Worm (Caenorhabditis elegans) whole organism, late embryonic: Measurements from ENCODE around the gene ZK757.1.
A peak's percentile ranks its signal among the peaks of the same experiment; 100 is the strongest.

Source experiments
- C08G9.2 ChIP-seq: sonication (generic microtip); optimal IDR thresholded peaks from 2 replicates; lab custom pipeline; 2016; ENCODE audit warnings: mild to moderate bottlenecking, missing genetic modification characterization, moderate library complexity, missing compliant biosample characterization
- C38D4.7 ChIP-seq: fragments of 200-800 bp; sonication (Bioruptor generic); optimal IDR thresholded peaks from 2 replicates; lab custom pipeline; 2018; ENCODE audit warnings: mild to moderate bottlenecking, missing genetic modification characterization, moderate library complexity, missing compliant biosample characterization
- F13H6.1 ChIP-seq: sonication (generic microtip); optimal IDR thresholded peaks from 2 replicates; lab custom pipeline; 2016; ENCODE audit warnings: missing genetic modification characterization, missing compliant biosample characterization
- ahr-1 ChIP-seq: sonication (generic microtip); optimal IDR thresholded peaks from 2 replicates; lab custom pipeline; 2016; ENCODE audit warnings: missing genetic modification characterization, missing compliant biosample characterization
- ceh-14 ChIP-seq: sonication (generic microtip); optimal IDR thresholded peaks from 2 replicates; lab custom pipeline; 2016; ENCODE audit warnings: missing genotype, missing genetic modification characterization, missing compliant biosample characterization
- ceh-18 ChIP-seq: sonication (generic microtip); optimal IDR thresholded peaks from 2 replicates; lab custom pipeline; 2016; ENCODE audit warnings: missing genetic modification characterization, missing compliant biosample characterization
- ceh-2 ChIP-seq: sonication (generic microtip); optimal IDR thresholded peaks from 2 replicates; lab custom pipeline; 2016; ENCODE audit warnings: missing genotype, missing genetic modification characterization, missing compliant biosample characterization
- ceh-31 ChIP-seq: sonication (generic microtip); optimal IDR thresholded peaks from 2 replicates; lab custom pipeline; 2016; ENCODE audit warnings: missing genetic modification characterization, missing compliant biosample characterization
- ceh-34 ChIP-seq: sonication (generic microtip); optimal IDR thresholded peaks from 2 replicates; lab custom pipeline; 2016; ENCODE audit warnings: mild to moderate bottlenecking, missing genetic modification characterization, missing compliant biosample characterization
- ceh-6 ChIP-seq: fragments of 200-800 bp; sonication (Bioruptor generic); optimal IDR thresholded peaks from 2 replicates; lab custom pipeline; 2018; ENCODE audit warnings: mild to moderate bottlenecking, missing genetic modification characterization, missing compliant biosample characterization
- ceh-9 ChIP-seq: sonication (generic microtip); optimal IDR thresholded peaks from 2 replicates; lab custom pipeline; 2016; ENCODE audit warnings: mild to moderate bottlenecking, missing genetic modification characterization, inconsistent platforms, missing compliant biosample characterization
- dmd-4 ChIP-seq: sonication (generic microtip); optimal IDR thresholded peaks from 2 replicates; lab custom pipeline; 2016; ENCODE audit warnings: borderline replicate concordance, missing genetic modification characterization, missing compliant biosample characterization
- elt-2 ChIP-seq: sonication (generic microtip); optimal IDR thresholded peaks from 2 replicates; lab custom pipeline; 2016; ENCODE audit warnings: missing genetic modification reagents, missing genetic modification characterization, missing compliant biosample characterization
- elt-4 ChIP-seq: sonication (generic microtip); optimal IDR thresholded peaks from 2 replicates; lab custom pipeline; 2016; ENCODE audit warnings: missing genetic modification characterization, missing compliant biosample characterization
- ets-4 ChIP-seq: sonication (generic microtip); optimal IDR thresholded peaks from 2 replicates; lab custom pipeline; 2016; ENCODE audit warnings: missing genetic modification characterization, missing compliant biosample characterization
- fax-1 ChIP-seq: sonication (generic microtip); optimal IDR thresholded peaks from 2 replicates; lab custom pipeline; 2016; ENCODE audit warnings: missing genotype, missing genetic modification characterization, missing compliant biosample characterization
- gmeb-2 ChIP-seq: sonication (generic microtip); optimal IDR thresholded peaks from 2 replicates; lab custom pipeline; 2016; ENCODE audit warnings: missing genetic modification characterization, inconsistent platforms, missing compliant biosample characterization
- hlh-13 ChIP-seq: fragments of 200-800 bp; sonication (Bioruptor generic); optimal IDR thresholded peaks from 2 replicates; lab custom pipeline; 2018; ENCODE audit warnings: mild to moderate bottlenecking, missing genetic modification characterization, missing compliant biosample characterization
- hlh-6 ChIP-seq: sonication (generic microtip); optimal IDR thresholded peaks from 2 replicates; lab custom pipeline; 2016; ENCODE audit warnings: missing genotype, missing genetic modification characterization, missing compliant biosample characterization
- hlh-8 ChIP-seq: sonication (generic microtip); optimal IDR thresholded peaks from 2 replicates; lab custom pipeline; 2016; ENCODE audit warnings: missing genotype, missing genetic modification characterization, missing compliant biosample characterization
- madf-2 ChIP-seq: sonication (generic microtip); optimal IDR thresholded peaks from 2 replicates; lab custom pipeline; 2017; ENCODE audit warnings: missing genetic modification characterization, missing compliant biosample characterization
- nfya-1 ChIP-seq: sonication (generic microtip); optimal IDR thresholded peaks from 2 replicates; lab custom pipeline; 2017; ENCODE audit warnings: missing genetic modification characterization, mild to moderate bottlenecking, missing compliant biosample characterization, antibody characterized with exemption, moderate library complexity
- nhr-232 ChIP-seq: sonication (generic microtip); optimal IDR thresholded peaks from 2 replicates; lab custom pipeline; 2016; ENCODE audit warnings: missing genetic modification characterization, missing compliant biosample characterization
- odd-2 ChIP-seq: sonication (generic microtip); optimal IDR thresholded peaks from 2 replicates; lab custom pipeline; 2017; ENCODE audit warnings: antibody characterized with exemption, mild to moderate bottlenecking, missing genetic modification characterization, missing compliant biosample characterization
- pax-1 ChIP-seq: fragments of 150-350 bp; optimal IDR thresholded peaks from 2 replicates; lab custom pipeline; 2014; ENCODE audit warnings: missing biosample characterization, missing genetic modification characterization
- pha-2 ChIP-seq: sonication (generic microtip); optimal IDR thresholded peaks from 2 replicates; lab custom pipeline; 2017; ENCODE audit warnings: mild to moderate bottlenecking, missing genetic modification characterization, missing compliant biosample characterization
- ref-2 ChIP-seq: sonication (generic microtip); optimal IDR thresholded peaks from 2 replicates; lab custom pipeline; 2016; ENCODE audit warnings: missing genetic modification characterization, missing compliant biosample characterization
- rnt-1 ChIP-seq: sonication (generic microtip); optimal IDR thresholded peaks from 2 replicates; lab custom pipeline; 2016; ENCODE audit warnings: missing genetic modification characterization, missing compliant biosample characterization
- sdc-2 ChIP-seq: sonication (generic microtip); optimal IDR thresholded peaks from 2 replicates; lab custom pipeline; 2016; ENCODE audit warnings: missing genotype, missing genetic modification characterization, missing compliant biosample characterization
- sox-2 ChIP-seq: fragments of 200-800 bp; sonication (Bioruptor generic); IDR thresholded peaks from 2 replicates; pipeline ENCODE4 v1.3.6; 2022; ENCODE audit warnings: missing genetic modification reagents, missing genetic modification characterization, missing compliant biosample characterization
- syd-9 ChIP-seq: sonication (generic microtip); optimal IDR thresholded peaks from 2 replicates; lab custom pipeline; 2016; ENCODE audit warnings: mild to moderate bottlenecking, missing genetic modification characterization, moderate library complexity, missing compliant biosample characterization
- tbx-2 ChIP-seq: sonication (generic microtip); optimal IDR thresholded peaks from 2 replicates; lab custom pipeline; 2016; ENCODE audit warnings: missing genetic modification characterization, missing compliant biosample characterization
- tbx-7 ChIP-seq: sonication (generic microtip); optimal IDR thresholded peaks from 2 replicates; lab custom pipeline; 2016; ENCODE audit warnings: missing genotype, missing genetic modification characterization, missing compliant biosample characterization
- ttx-3 ChIP-seq: sonication (generic microtip); optimal IDR thresholded peaks from 2 replicates; lab custom pipeline; 2016; ENCODE audit warnings: missing genetic modification reagents, missing genetic modification characterization, missing compliant biosample characterization
- unc-3 ChIP-seq, 2 experiments: fragments of 200-800 bp in 1 of 2; sonication (Bioruptor generic) in 1 of 2; sonication (generic microtip) in 1 of 2; conservative IDR thresholded peaks in 1 of 2; optimal IDR thresholded peaks in 1 of 2; 2 replicates each; pipeline versions ENCODE4 v1.3.6 to Lab custom; 2016 to 2022; ENCODE audit warnings: missing compliant biosample characterization in 2 of 2, missing genetic modification characterization in 2 of 2, missing genetic modification reagents in 1 of 2
- unc-55 ChIP-seq: sonication (generic microtip); optimal IDR thresholded peaks from 2 replicates; lab custom pipeline; 2017; ENCODE audit warnings: missing biosample characterization, missing genetic modification reagents, missing genetic modification characterization
- unc-86 ChIP-seq: sonication (generic microtip); optimal IDR thresholded peaks from 2 replicates; lab custom pipeline; 2016; ENCODE audit warnings: missing genetic modification characterization, missing compliant biosample characterization
- zip-5 ChIP-seq: sonication (generic microtip); optimal IDR thresholded peaks from 2 replicates; lab custom pipeline; 2016; ENCODE audit warnings: missing genetic modification characterization, missing compliant biosample characterization

ZK757.1 gene

DNA sequence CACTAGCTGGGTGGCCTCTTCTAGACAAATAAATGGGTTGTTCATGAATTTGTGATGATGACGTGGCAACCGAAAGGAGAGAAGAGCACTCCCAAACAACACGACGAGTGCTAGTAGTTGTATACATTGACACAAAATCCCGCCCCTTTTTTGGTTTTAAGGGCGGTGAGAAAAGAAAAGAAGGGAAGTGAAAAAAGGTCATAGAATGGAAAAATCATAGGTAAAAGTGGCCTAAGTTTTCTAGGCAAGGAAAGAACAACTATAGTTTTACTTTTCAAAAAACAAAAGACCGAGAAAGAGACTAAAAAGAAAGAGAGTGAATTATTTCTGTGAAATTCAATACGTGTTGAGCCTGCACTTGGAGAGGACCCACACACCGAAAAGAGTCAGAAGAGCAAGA is 7.9 kb upstream of the ZK757.1 start, which contains the start of gene ZK757.2:
TSS of gene ZK757.2 (minus strand) at position 101 of the 400 bp plus-strand sequence.
- TF ChIP-seq madf-2 (tag; lab: Kevin White, UChicago) (no peak), pha-2 (no peak), ceh-34 (tag; lab: Kevin White, UChicago) (peak; percentile 57)
- TF ChIP-seq, all 69 proteins: peak for 1

DNA sequence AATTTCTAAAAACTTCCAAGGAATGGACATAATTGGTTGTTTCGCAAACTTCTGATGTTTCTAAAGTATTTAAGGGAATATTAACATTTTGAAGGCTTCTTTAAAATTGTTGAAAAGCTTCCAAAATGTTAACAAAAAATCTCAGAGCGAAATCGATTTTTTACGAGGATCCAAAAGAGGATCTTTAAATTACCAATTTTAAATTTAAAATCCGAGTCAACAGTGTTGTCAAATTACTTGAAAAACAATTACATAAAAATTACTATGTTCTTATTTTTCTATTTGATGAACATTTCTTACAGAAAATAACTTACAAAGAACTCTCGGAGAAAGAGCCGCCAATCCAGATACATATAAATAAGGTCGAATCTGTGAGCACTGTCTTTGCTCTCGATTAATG is 6.0 kb upstream of the ZK757.1 start, which contains the start of gene ZK757.10:
TSS of gene ZK757.10 (plus strand) at position 301 of the 400 bp plus-strand sequence.
- TF ChIP-seq odd-2 (tag; lab: Kevin White, UChicago): no peak
- TF ChIP-seq hlh-8 (tag; lab: Kevin White, UChicago): no peak
- TF ChIP-seq madf-2 (tag; lab: Kevin White, UChicago): no peak
- no peak for TF ChIP-seq gmeb-2 (tag; lab: Kevin White, UChicago)
- TF ChIP-seq ceh-18 (tag; lab: Kevin White, UChicago): no peak
- TF ChIP-seq syd-9 (tag; lab: Kevin White, UChicago): no peak
- no peak for TF ChIP-seq F13H6.1

DNA sequence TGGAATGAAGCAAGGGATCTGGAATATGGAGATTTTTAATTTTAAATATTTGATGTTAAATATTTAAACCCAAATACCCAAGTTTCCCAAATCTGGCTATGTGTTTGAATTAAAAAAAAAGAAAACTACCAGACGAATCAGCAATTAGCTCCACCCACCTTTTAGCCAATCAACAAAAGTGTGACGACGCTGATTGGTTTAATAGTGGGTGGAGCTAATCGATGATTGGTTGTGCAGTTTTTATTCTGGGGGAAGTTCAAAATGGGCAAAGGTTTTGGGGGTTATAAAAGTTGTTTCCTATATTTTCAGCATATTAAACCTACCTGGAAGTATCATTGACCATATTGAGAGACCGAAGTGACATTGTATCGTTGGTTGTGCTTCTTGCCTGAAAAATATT is 3.6 kb upstream of the ZK757.1 start:
- TF ChIP-seq ceh-6 (GFP tag; lab: Kevin White, UChicago): no peak
- TF ChIP-seq ets-4: no peak
- TF ChIP-seq nfya-1: peak; percentile 57
- no peak for TF ChIP-seq elt-2
- TF ChIP-seq madf-2 (tag; lab: Kevin White, UChicago): no peak
- TF ChIP-seq sox-2 (GFP tag; lab: Robert Waterston, UW): no peak

DNA sequence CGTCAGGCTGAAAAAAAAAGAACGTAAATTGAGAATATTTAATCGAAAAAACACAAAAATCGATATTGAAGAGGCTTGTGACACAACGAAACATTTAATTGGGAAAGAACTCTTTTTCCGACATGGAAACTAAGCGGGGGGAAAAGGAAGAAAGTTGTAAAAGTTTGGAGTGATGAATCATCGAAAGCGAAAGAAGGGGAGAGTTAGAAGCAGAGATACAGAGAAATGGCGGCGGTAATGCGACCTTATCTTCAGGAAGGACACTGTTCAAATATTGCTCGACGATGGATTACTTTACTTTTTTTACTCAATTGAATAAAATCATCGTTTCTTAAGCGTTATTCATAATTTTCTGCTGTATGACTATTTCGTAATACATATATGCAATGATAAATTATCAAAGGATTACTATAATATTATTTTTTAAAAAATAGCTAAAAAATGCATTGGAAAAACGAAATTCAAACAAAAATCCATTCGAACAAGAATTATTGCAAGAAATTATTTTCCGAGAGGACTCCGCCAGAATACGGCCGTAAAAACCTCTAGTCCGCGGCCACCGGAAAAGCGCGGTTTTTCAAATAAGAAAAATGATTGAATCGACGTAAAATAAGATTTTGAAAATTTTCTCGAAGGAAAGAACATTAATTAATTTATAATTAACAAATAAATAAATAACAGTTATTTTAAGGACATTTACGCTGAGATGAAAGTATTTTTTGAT is 3.0 kb downstream of the ZK757.1 start, which contains the start of gene dhhc-4:
TSS of gene dhhc-4 (minus strand) at position 13 of the 724 bp plus-strand sequence.
- TF ChIP-seq rnt-1: peak; percentile 10
- TF ChIP-seq unc-55: peak; percentile 3
- TF ChIP-seq unc-3 (GFP tag; conservative IDR thresholded peaks at IDR 0.05; lab: Robert Waterston, UW): no peak
- no peak for TF ChIP-seq unc-3 (tag; optimal IDR thresholded peaks at IDR 0.05; lab: Kevin White, UChicago)
- TF ChIP-seq tbx-7: peak; percentile 79
- TF ChIP-seq ref-2 (tag; lab: Kevin White, UChicago): peak; percentile 9
- peak; percentile 70 for TF ChIP-seq zip-5 (tag; lab: Kevin White, UChicago)
- TF ChIP-seq ceh-9 (tag; lab: Kevin White, UChicago): no peak
- TF ChIP-seq dmd-4: no peak
- TF ChIP-seq elt-4: no peak
- TF ChIP-seq ttx-3 (tag; lab: Kevin White, UChicago): peak; percentile 46
- TF ChIP-seq elt-2: peak; percentile 79
- TF ChIP-seq ets-4: peak; percentile 91
- no peak for TF ChIP-seq pax-1 (tag; lab: Kevin White, UChicago)
- no peak for TF ChIP-seq F13H6.1
- peak; percentile 0 for TF ChIP-seq nfya-1
- peak; percentile 11 for TF ChIP-seq pha-2
- TF ChIP-seq tbx-2 (tag; lab: Kevin White, UChicago): peak; percentile 81
- TF ChIP-seq sdc-2 (tag; lab: Kevin White, UChicago): no peak
- TF ChIP-seq odd-2 (tag; lab: Kevin White, UChicago): no peak
- TF ChIP-seq fax-1: peak; percentile 23
- peak; percentile 90 for TF ChIP-seq ceh-31 (tag; lab: Kevin White, UChicago)
- peak; percentile 92 for TF ChIP-seq C08G9.2 (tag; lab: Kevin White, UChicago)
- TF ChIP-seq ahr-1: peak; percentile 6
- TF ChIP-seq hlh-6 (tag; lab: Kevin White, UChicago): peak; percentile 13
- no peak for TF ChIP-seq nhr-232 (tag; lab: Kevin White, UChicago)
- TF ChIP-seq ceh-14 (tag; lab: Kevin White, UChicago): peak; percentile 74
- peak; percentile 8 for TF ChIP-seq gmeb-2 (tag; lab: Kevin White, UChicago)
- no peak for TF ChIP-seq C38D4.7 (GFP tag; lab: Kevin White, UChicago)
- peak; percentile 91 for TF ChIP-seq ceh-2 (tag; lab: Kevin White, UChicago)
- TF ChIP-seq hlh-8 (tag; lab: Kevin White, UChicago): peak; percentile 81
- peak; percentile 58 for TF ChIP-seq unc-86
- TF ChIP-seq hlh-13: no peak
- TF ChIP-seq ceh-34 (tag; lab: Kevin White, UChicago): peak; percentile 19
